Fruit fly (Drosophila melanogaster) whole organism, wandering third instar larva: Measurements from ENCODE around the gene Arv1.

Experiments used
- CG9705 ChIP-seq: fragments of 200-800 bp; sonication (Bioruptor generic); optimal IDR thresholded peaks from 2 replicates; lab custom pipeline; 2018; ENCODE audit warnings: missing biosample characterization, mild to moderate bottlenecking, missing genetic modification characterization
- Dfd ChIP-seq: fragments of >200 bp; optimal IDR thresholded peaks from 2 replicates; lab custom pipeline; 2017; ENCODE audit warnings: missing biosample characterization, missing genetic modification characterization
- Myc ChIP-seq: fragments of >200 bp; optimal IDR thresholded peaks from 2 replicates; lab custom pipeline; 2017
- Vsx2 ChIP-seq: fragments of 200-300, 225-300 bp; sonication (Bioruptor generic); optimal IDR thresholded peaks from 2 replicates; lab custom pipeline; 2018; ENCODE audit warnings: missing biosample characterization, missing genetic modification characterization; ENCODE audit not compliant: partially characterized antibody
- br ChIP-seq: fragments of 200-800 bp; sonication (Bioruptor generic); optimal IDR thresholded peaks from 2 replicates; lab custom pipeline; 2016; ENCODE audit warnings: missing biosample characterization, missing genetic modification characterization
- dsf ChIP-seq: sonication (Bioruptor generic); optimal IDR thresholded peaks from 2 replicates; lab custom pipeline; 2016; ENCODE audit warnings: missing biosample characterization, missing genetic modification characterization, borderline replicate concordance
- foxo ChIP-seq, 2 experiments: fragments of 200-800 bp; sonication (Bioruptor generic); optimal IDR thresholded peaks; 2 replicates in 1 of 2; 3 replicates in 1 of 2; lab custom pipeline; 2016 to 2017; ENCODE audit warnings: missing biosample characterization in 2 of 2, missing genetic modification characterization in 2 of 2
- fru ChIP-seq: fragments of 200-800 bp; sonication (Bioruptor generic); optimal IDR thresholded peaks from 3 replicates; lab custom pipeline; 2016; ENCODE audit warnings: missing biosample characterization, mild to moderate bottlenecking, missing genetic modification characterization
- h ChIP-seq: fragments of 200-800 bp; sonication (Bioruptor generic); optimal IDR thresholded peaks from 3 replicates; lab custom pipeline; 2016; ENCODE audit warnings: missing biosample characterization, mild to moderate bottlenecking, missing genetic modification characterization
- jim ChIP-seq: fragments of 175-275, 200-325 bp; sonication (Bioruptor generic); optimal IDR thresholded peaks from 2 replicates; lab custom pipeline; 2016; ENCODE audit warnings: missing biosample characterization, mild to moderate bottlenecking, missing genetic modification characterization
- pan ChIP-seq: fragments of >200 bp; optimal IDR thresholded peaks from 2 replicates; lab custom pipeline; 2017
- usp ChIP-seq: fragments of >200 bp; optimal IDR thresholded peaks from 2 replicates; lab custom pipeline; 2017; ENCODE audit warnings: missing biosample characterization, missing genetic modification characterization

dm6 chr3L:21542059-21542458 lies 12.9 kb upstream of the Arv1 start, which contains the start of gene CG33290:
- TF ChIP-seq pan (lab: Kevin White, UChicago) (no peak), jim (GFP tag; lab: Kevin White, UChicago) (no peak), Dfd (GFP tag; lab: Kevin White, UChicago) (no peak), CG9705 (GFP tag; lab: Kevin White, UChicago) (no peak), Myc (lab: Kevin White, UChicago) (no peak), br (GFP tag; lab: Kevin White, UChicago) (no peak), dsf (GFP tag; lab: Kevin White, UChicago) (no peak), h (GFP tag; lab: Kevin White, UChicago) (no peak), fru (GFP tag; lab: Kevin White, UChicago) (no peak), Vsx2 (GFP tag; lab: Kevin White, UChicago) (no peak), usp (no peak), foxo (GFP tag; optimal IDR thresholded peaks at IDR 0.05; lab: Kevin White, UChicago) (no peak)
